Fruit fly (Drosophila melanogaster) whole organism, prepupa: Measurements from ENCODE around the gene CG14220.
A peak's percentile ranks its signal among the peaks of the same experiment; 100 is the strongest.

Experiments used
- Blimp-1 ChIP-seq: fragments of 200-800 bp; sonication (Bioruptor generic); optimal IDR thresholded peaks from 3 replicates; lab custom pipeline; 2017; ENCODE audit warnings: missing biosample characterization, missing genetic modification characterization, mild to moderate bottlenecking, moderate library complexity, missing genetic modification reagents
- CG10631 ChIP-seq: fragments of 200-800 bp; sonication (Bioruptor generic); optimal IDR thresholded peaks from 2 replicates; lab custom pipeline; 2016; ENCODE audit warnings: missing biosample characterization, missing genetic modification characterization
- CG10669 ChIP-seq: fragments of 200-800 bp; sonication (Bioruptor generic); optimal IDR thresholded peaks from 3 replicates; lab custom pipeline; 2018; ENCODE audit warnings: missing biosample characterization, mild to moderate bottlenecking, missing genetic modification characterization, moderate library complexity
- CG11294 ChIP-seq: fragments of 200-800 bp; sonication (Bioruptor generic); IDR thresholded peaks from 2 replicates; pipeline ENCODE4 v1.3.6; 2022; ENCODE audit warnings: missing biosample characterization, missing genetic modification characterization
- CG11762 ChIP-seq: fragments of 200-800 bp; sonication (Bioruptor generic); optimal IDR thresholded peaks from 3 replicates; lab custom pipeline; 2016; ENCODE audit warnings: missing biosample characterization, missing genetic modification characterization; ENCODE audit not compliant: insufficient read depth
- CG11902 ChIP-seq: fragments of 200-800 bp; sonication (Bioruptor generic); optimal IDR thresholded peaks from 3 replicates; lab custom pipeline; 2016; ENCODE audit warnings: missing biosample characterization, missing genetic modification characterization
- CG15336 ChIP-seq: fragments of 200-800 bp; sonication (Bioruptor generic); IDR thresholded peaks from 2 replicates; pipeline ENCODE4 v1.3.6; 2022; ENCODE audit warnings: missing biosample characterization, missing genetic modification characterization
- CG1621 ChIP-seq: fragments of 200-800 bp; sonication (Bioruptor generic); optimal IDR thresholded peaks from 3 replicates; lab custom pipeline; 2018; ENCODE audit warnings: missing biosample characterization, mild to moderate bottlenecking, missing genetic modification characterization
- CG16779 ChIP-seq: fragments of 200-800 bp; sonication (Bioruptor generic); optimal IDR thresholded peaks from 3 replicates; lab custom pipeline; 2017; ENCODE audit warnings: missing biosample characterization, mild to moderate bottlenecking, missing genetic modification characterization
- CG3032 ChIP-seq: fragments of 200-800 bp; optimal IDR thresholded peaks from 2 replicates; lab custom pipeline; 2019; ENCODE audit warnings: missing biosample characterization, mild to moderate bottlenecking, missing genetic modification characterization, moderate library complexity
- CG31627 ChIP-seq: fragments of 200-800 bp; sonication (Bioruptor generic); optimal IDR thresholded peaks from 3 replicates; lab custom pipeline; 2016; ENCODE audit warnings: missing biosample characterization, missing genetic modification characterization
- CG32006 ChIP-seq: fragments of 200-800 bp; sonication (Bioruptor generic); optimal IDR thresholded peaks from 3 replicates; lab custom pipeline; 2017; ENCODE audit warnings: missing biosample characterization, mild to moderate bottlenecking, missing genetic modification characterization
- CG34406 ChIP-seq: fragments of 200-800 bp; sonication (Bioruptor generic); optimal IDR thresholded peaks from 3 replicates; lab custom pipeline; 2016; ENCODE audit warnings: missing biosample characterization, missing genetic modification characterization
- CG3919 ChIP-seq: fragments of 200-800 bp; sonication (Bioruptor generic); optimal IDR thresholded peaks from 3 replicates; lab custom pipeline; 2016; ENCODE audit warnings: missing biosample characterization, missing genetic modification characterization
- CG6792 ChIP-seq: fragments of 200-800 bp; sonication (Bioruptor generic); optimal IDR thresholded peaks from 3 replicates; lab custom pipeline; 2016; ENCODE audit warnings: missing biosample characterization, missing genetic modification characterization
- CG6808 ChIP-seq: fragments of 200-800 bp; sonication (Bioruptor generic); optimal IDR thresholded peaks from 3 replicates; lab custom pipeline; 2017; ENCODE audit warnings: missing biosample characterization, missing genetic modification characterization, mild to moderate bottlenecking, moderate library complexity, missing genetic modification reagents
- CG6854 ChIP-seq: fragments of 200-800 bp; sonication (Bioruptor generic); optimal IDR thresholded peaks from 2 replicates; lab custom pipeline; 2017; ENCODE audit warnings: missing biosample characterization, mild to moderate bottlenecking, missing genetic modification characterization
- CG7368 ChIP-seq: fragments of 200-800 bp; sonication (Bioruptor generic); optimal IDR thresholded peaks from 3 replicates; lab custom pipeline; 2016; ENCODE audit warnings: missing biosample characterization, missing genetic modification characterization
- CG8119 ChIP-seq: fragments of 200-800 bp; sonication (Bioruptor generic); IDR thresholded peaks from 3 replicates; pipeline ENCODE4 v1.3.6; 2022; ENCODE audit warnings: missing biosample characterization, missing genetic modification characterization
- CG8319 ChIP-seq: fragments of 200-800 bp; sonication (Bioruptor generic); optimal IDR thresholded peaks from 3 replicates; lab custom pipeline; 2016; ENCODE audit warnings: missing biosample characterization, missing genetic modification characterization
- CG8632 ChIP-seq: fragments of 200-800 bp; sonication (Bioruptor generic); optimal IDR thresholded peaks from 3 replicates; lab custom pipeline; 2016; ENCODE audit warnings: missing biosample characterization, missing genetic modification characterization
- CG9139 ChIP-seq: fragments of 200-800 bp; sonication (Bioruptor generic); optimal IDR thresholded peaks from 3 replicates; lab custom pipeline; 2017; ENCODE audit warnings: missing biosample characterization, mild to moderate bottlenecking, missing genetic modification characterization
- Eip75B ChIP-seq: fragments of 200-800 bp; sonication (Bioruptor generic); optimal IDR thresholded peaks from 3 replicates; lab custom pipeline; 2016; ENCODE audit warnings: missing biosample characterization, missing genetic modification characterization
- Eip78C ChIP-seq: fragments of 200-800 bp; sonication (Bioruptor generic); peaks from one replicate; lab custom pipeline; 2016; ENCODE audit warnings: missing biosample characterization, missing genetic modification characterization
- Eip93F ChIP-seq: fragments of 200-800 bp; sonication (Bioruptor generic); optimal IDR thresholded peaks from 2 replicates; lab custom pipeline; 2016; ENCODE audit warnings: missing biosample characterization, mild to moderate bottlenecking, missing genetic modification characterization
- Ets96B ChIP-seq: fragments of 200-800 bp; optimal IDR thresholded peaks from 2 replicates; lab custom pipeline; 2019; ENCODE audit warnings: missing biosample characterization, mild to moderate bottlenecking, missing genetic modification characterization, moderate library complexity
- Gug ChIP-seq: fragments of 200-800 bp; sonication (Bioruptor generic); IDR thresholded peaks from 2 replicates; pipeline ENCODE4 v1.3.6; 2022; ENCODE audit warnings: missing biosample characterization, missing genetic modification characterization
- Hr38 ChIP-seq: sonication (Bioruptor generic); optimal IDR thresholded peaks from 2 replicates; lab custom pipeline; 2016; ENCODE audit warnings: missing biosample characterization, missing genetic modification characterization
- Hr39 ChIP-seq: fragments of 200-800 bp; sonication (Bioruptor generic); optimal IDR thresholded peaks from 2 replicates; lab custom pipeline; 2016; ENCODE audit warnings: missing biosample characterization, missing genetic modification characterization
- Hr4 ChIP-seq: fragments of 200-800 bp; sonication (Bioruptor generic); optimal IDR thresholded peaks from 3 replicates; lab custom pipeline; 2016; ENCODE audit warnings: missing biosample characterization, missing genetic modification characterization
- Met ChIP-seq: fragments of 200-800 bp; sonication (Bioruptor generic); optimal IDR thresholded peaks from 3 replicates; lab custom pipeline; 2016; ENCODE audit warnings: missing biosample characterization, missing genetic modification characterization
- OdsH ChIP-seq: fragments of 200-800 bp; sonication (Bioruptor generic); optimal IDR thresholded peaks from 3 replicates; lab custom pipeline; 2016; ENCODE audit warnings: missing biosample characterization, missing genetic modification characterization
- Smox ChIP-seq: fragments of 200-800 bp; sonication (Bioruptor generic); optimal IDR thresholded peaks from 3 replicates; lab custom pipeline; 2016; ENCODE audit warnings: missing biosample characterization, missing genetic modification characterization
- Sox102F ChIP-seq: fragments of 200-800 bp; sonication (Bioruptor generic); optimal IDR thresholded peaks from 2 replicates; lab custom pipeline; 2016; ENCODE audit warnings: missing biosample characterization, mild to moderate bottlenecking, missing genetic modification characterization
- Sox14 ChIP-seq: fragments of 200-800 bp; sonication (Bioruptor generic); optimal IDR thresholded peaks from 3 replicates; lab custom pipeline; 2016; ENCODE audit warnings: missing biosample characterization, missing genetic modification characterization
- Sox15 ChIP-seq: fragments of 200-800 bp; sonication (Bioruptor generic); optimal IDR thresholded peaks from 3 replicates; lab custom pipeline; 2016; ENCODE audit warnings: missing biosample characterization, missing genetic modification characterization
- acj6 ChIP-seq: fragments of 200-800 bp; sonication (Bioruptor generic); optimal IDR thresholded peaks from 3 replicates; lab custom pipeline; 2016; ENCODE audit warnings: missing biosample characterization, missing genetic modification characterization
- cyc ChIP-seq: fragments of 200-800 bp; sonication (Bioruptor generic); optimal IDR thresholded peaks from 3 replicates; lab custom pipeline; 2016; ENCODE audit warnings: missing biosample characterization, missing genetic modification characterization
- dac ChIP-seq: fragments of 200-800 bp; sonication (Bioruptor generic); optimal IDR thresholded peaks from 2 replicates; lab custom pipeline; 2017; ENCODE audit warnings: missing biosample characterization, mild to moderate bottlenecking, missing genetic modification characterization
- dsx ChIP-seq: fragments of 200-800 bp; optimal IDR thresholded peaks from 3 replicates; lab custom pipeline; 2019; ENCODE audit warnings: missing biosample characterization, mild to moderate bottlenecking, missing genetic modification characterization, moderate library complexity; ENCODE audit not compliant: poor library complexity, severe bottlenecking
- eg ChIP-seq: fragments of 200-800 bp; sonication (Bioruptor generic); IDR thresholded peaks from 3 replicates; pipeline ENCODE4 v1.3.6; 2022; ENCODE audit warnings: missing biosample characterization, missing genetic modification characterization
- fd59A ChIP-seq: fragments of 200-800 bp; sonication (Bioruptor generic); optimal IDR thresholded peaks from 2 replicates; lab custom pipeline; 2017; ENCODE audit warnings: missing biosample characterization, mild to moderate bottlenecking, missing genetic modification characterization, missing genetic modification reagents
- fd85E ChIP-seq: fragments of 200-800 bp; sonication (Bioruptor generic); optimal IDR thresholded peaks from 3 replicates; lab custom pipeline; 2016; ENCODE audit warnings: missing biosample characterization, missing genetic modification characterization
- fkh ChIP-seq: fragments of 200-800 bp; sonication (Bioruptor generic); optimal IDR thresholded peaks from 3 replicates; lab custom pipeline; 2017; ENCODE audit warnings: missing biosample characterization, mild to moderate bottlenecking, missing genetic modification characterization, moderate library complexity
- lz ChIP-seq: fragments of 200-800 bp; sonication (Bioruptor generic); optimal IDR thresholded peaks from 3 replicates; lab custom pipeline; 2016; ENCODE audit warnings: missing biosample characterization, missing genetic modification characterization
- pdm3 ChIP-seq: fragments of 200-800 bp; sonication (Bioruptor generic); optimal IDR thresholded peaks from 3 replicates; lab custom pipeline; 2016; ENCODE audit warnings: missing biosample characterization, missing genetic modification characterization
- salr ChIP-seq, 2 experiments: fragments of 200-800 bp; sonication (Bioruptor generic); optimal IDR thresholded peaks; 3 replicates each; lab custom pipeline; 2016 to 2018; ENCODE audit warnings: missing biosample characterization in 2 of 2, missing genetic modification characterization in 2 of 2, mild to moderate bottlenecking in 1 of 2
- spab ChIP-seq: fragments of 200-800 bp; sonication (Bioruptor generic); optimal IDR thresholded peaks from 2 replicates; lab custom pipeline; 2017; ENCODE audit warnings: missing biosample characterization, mild to moderate bottlenecking, missing genetic modification characterization, missing genetic modification reagents
- ss ChIP-seq, 2 experiments: fragments of 200-800 bp; sonication (Bioruptor generic); optimal IDR thresholded peaks; 2 replicates in 1 of 2; 3 replicates in 1 of 2; lab custom pipeline; 2017 to 2018; ENCODE audit warnings: mild to moderate bottlenecking in 2 of 2, missing biosample characterization in 2 of 2, missing genetic modification characterization in 2 of 2, moderate library complexity in 1 of 2
- svp ChIP-seq: fragments of 200-800 bp; sonication (Bioruptor generic); peaks from one replicate; lab custom pipeline; 2016; ENCODE audit warnings: missing biosample characterization, missing genetic modification characterization
- topi ChIP-seq: fragments of 200-800 bp; sonication (Bioruptor generic); optimal IDR thresholded peaks from 3 replicates; lab custom pipeline; 2016; ENCODE audit warnings: missing biosample characterization, missing genetic modification characterization
- vri ChIP-seq: fragments of 200-800 bp; sonication (Bioruptor generic); optimal IDR thresholded peaks from 3 replicates; lab custom pipeline; 2016; ENCODE audit warnings: missing biosample characterization, mild to moderate bottlenecking, missing genetic modification characterization

The CG14220 gene

DNA sequence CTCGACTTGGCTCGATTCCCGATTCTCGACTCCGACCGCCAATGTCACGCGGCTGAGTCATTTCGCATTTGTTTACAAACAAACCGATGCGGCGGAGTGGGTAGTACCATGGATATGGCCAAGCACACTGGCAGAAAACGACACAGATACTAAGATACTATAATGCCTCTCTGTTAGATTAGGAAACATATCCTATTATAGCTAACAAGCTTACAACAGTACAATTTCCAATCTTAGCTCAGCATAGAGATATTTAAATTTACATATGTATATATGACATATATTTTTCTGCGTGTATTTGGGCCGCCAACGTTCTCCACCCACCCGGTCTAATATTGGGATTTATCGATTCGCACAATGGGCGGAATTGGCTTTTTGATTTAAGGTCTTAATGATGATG lies 2.3 kb upstream of the CG14220 start:
- TF ChIP-seq dac (GFP tag; lab: Kevin White, UChicago) (peak; percentile 23), Sox14 (GFP tag; lab: Kevin White, UChicago) (peak; percentile 69), dsx (GFP tag; lab: Kevin White, UChicago) (peak; percentile 66), spab (GFP tag; lab: Kevin White, UChicago) (peak; percentile 54), Eip78C (GFP tag; lab: Kevin White, UChicago) (peak; percentile 92), CG10631 (peak; percentile 81), CG11762 (peak; percentile 40), CG7368 (GFP tag; lab: Kevin White, UChicago) (peak; percentile 60), CG8319 (GFP tag; lab: Kevin White, UChicago) (peak; percentile 54), Sox15 (GFP tag; lab: Kevin White, UChicago) (peak; percentile 42), ss (GFP tag; optimal IDR thresholded peaks at IDR 0.05; lab: Kevin White, UChicago) (peak; percentile 60 to 61), fd59A (peak; percentile 55), Sox102F (GFP tag; lab: Kevin White, UChicago) (peak; percentile 37), Eip93F (GFP tag; lab: Kevin White, UChicago) (peak; percentile 12), CG16779 (tag; lab: Kevin White, UChicago) (peak; percentile 57), Smox (GFP tag; lab: Kevin White, UChicago) (peak; percentile 39), Hr4 (peak; percentile 85), acj6 (GFP tag; lab: Kevin White, UChicago) (peak; percentile 63), CG31627 (GFP tag; lab: Kevin White, UChicago) (peak; percentile 43), CG34406 (GFP tag; lab: Kevin White, UChicago) (peak; percentile 44), CG9139 (GFP tag; lab: Kevin White, UChicago) (no peak), CG32006 (peak; percentile 83), Ets96B (tag; lab: Kevin White, UChicago) (peak; percentile 68), Hr38 (GFP tag; lab: Kevin White, UChicago) (no peak), CG11294 (GFP tag; lab: Robert Waterston, UW) (peak; percentile 73), salr (GFP tag; optimal IDR thresholded peaks at IDR 0.05; lab: Kevin White, UChicago) (peak; percentile 11 to 79), pdm3 (GFP tag; lab: Kevin White, UChicago) (peak; percentile 66), eg (GFP tag; lab: Robert Waterston, UW) (peak; percentile 89), fd85E (GFP tag; lab: Kevin White, UChicago) (no peak), CG11902 (peak; percentile 58), cyc (GFP tag; lab: Kevin White, UChicago) (peak; percentile 66), CG6854 (GFP tag; lab: Kevin White, UChicago) (no peak), CG8119 (peak; percentile 85), OdsH (GFP tag; lab: Kevin White, UChicago) (peak; percentile 67), vri (GFP tag; lab: Kevin White, UChicago) (peak; percentile 39), topi (peak; percentile 83), svp (GFP tag; lab: Kevin White, UChicago) (peak; percentile 74), Blimp-1 (GFP tag; lab: Kevin White, UChicago) (peak; percentile 8), CG6808 (peak; percentile 54), Gug (GFP tag; lab: Robert Waterston, UW) (peak; percentile 76), CG10669 (GFP tag; lab: Kevin White, UChicago) (peak; percentile 61), CG6792 (GFP tag; lab: Kevin White, UChicago) (peak; percentile 65), CG1621 (tag; lab: Kevin White, UChicago) (peak; percentile 27), Met (peak; percentile 75), CG3032 (tag; lab: Kevin White, UChicago) (peak; percentile 68), CG15336 (GFP tag; lab: Robert Waterston, UW) (peak; percentile 86), Hr39 (peak; percentile 48), CG3919 (peak; percentile 84), fkh (GFP tag; lab: Kevin White, UChicago) (peak; percentile 25), lz (GFP tag; lab: Kevin White, UChicago) (peak; percentile 70), Eip75B (GFP tag; lab: Kevin White, UChicago) (peak; percentile 80), CG8632 (GFP tag; lab: Kevin White, UChicago) (peak; percentile 21)
